Fruit fly (Drosophila melanogaster) whole organism, prepupa: ENCODE measurements around the gene ND-B14.5B.

Experiments
- Blimp-1 ChIP-seq: fragments of 200-800 bp; sonication (Bioruptor generic); optimal IDR thresholded peaks from 3 replicates; lab custom pipeline; 2017; ENCODE audit warnings: missing biosample characterization, missing genetic modification characterization, mild to moderate bottlenecking, moderate library complexity, missing genetic modification reagents
- CG10631 ChIP-seq: fragments of 200-800 bp; sonication (Bioruptor generic); optimal IDR thresholded peaks from 2 replicates; lab custom pipeline; 2016; ENCODE audit warnings: missing biosample characterization, missing genetic modification characterization
- CG10669 ChIP-seq: fragments of 200-800 bp; sonication (Bioruptor generic); optimal IDR thresholded peaks from 3 replicates; lab custom pipeline; 2018; ENCODE audit warnings: missing biosample characterization, mild to moderate bottlenecking, missing genetic modification characterization, moderate library complexity
- CG11294 ChIP-seq: fragments of 200-800 bp; sonication (Bioruptor generic); IDR thresholded peaks from 2 replicates; pipeline ENCODE4 v1.3.6; 2022; ENCODE audit warnings: missing biosample characterization, missing genetic modification characterization
- CG11762 ChIP-seq: fragments of 200-800 bp; sonication (Bioruptor generic); optimal IDR thresholded peaks from 3 replicates; lab custom pipeline; 2016; ENCODE audit warnings: missing biosample characterization, missing genetic modification characterization; ENCODE audit not compliant: insufficient read depth
- CG11902 ChIP-seq: fragments of 200-800 bp; sonication (Bioruptor generic); optimal IDR thresholded peaks from 3 replicates; lab custom pipeline; 2016; ENCODE audit warnings: missing biosample characterization, missing genetic modification characterization
- CG3032 ChIP-seq: fragments of 200-800 bp; optimal IDR thresholded peaks from 2 replicates; lab custom pipeline; 2019; ENCODE audit warnings: missing biosample characterization, mild to moderate bottlenecking, missing genetic modification characterization, moderate library complexity
- CG31627 ChIP-seq: fragments of 200-800 bp; sonication (Bioruptor generic); optimal IDR thresholded peaks from 3 replicates; lab custom pipeline; 2016; ENCODE audit warnings: missing biosample characterization, missing genetic modification characterization
- CG4318 ChIP-seq: fragments of 200-800 bp; sonication (Bioruptor generic); optimal IDR thresholded peaks from 3 replicates; lab custom pipeline; 2017; ENCODE audit warnings: missing biosample characterization, mild to moderate bottlenecking, missing genetic modification characterization
- CG6163 ChIP-seq: fragments of 200-800 bp; sonication (Bioruptor generic); IDR thresholded peaks from 3 replicates; pipeline ENCODE4 v1.3.6; 2022; ENCODE audit warnings: missing biosample characterization, missing genetic modification characterization
- CG6276 ChIP-seq: fragments of 200-800 bp; sonication (Bioruptor generic); optimal IDR thresholded peaks from 2 replicates; lab custom pipeline; 2017; ENCODE audit warnings: missing biosample characterization, mild to moderate bottlenecking, missing genetic modification characterization
- CG6792 ChIP-seq: fragments of 200-800 bp; sonication (Bioruptor generic); optimal IDR thresholded peaks from 3 replicates; lab custom pipeline; 2016; ENCODE audit warnings: missing biosample characterization, missing genetic modification characterization
- CG6854 ChIP-seq: fragments of 200-800 bp; sonication (Bioruptor generic); optimal IDR thresholded peaks from 2 replicates; lab custom pipeline; 2017; ENCODE audit warnings: missing biosample characterization, mild to moderate bottlenecking, missing genetic modification characterization
- CG7368 ChIP-seq: fragments of 200-800 bp; sonication (Bioruptor generic); optimal IDR thresholded peaks from 3 replicates; lab custom pipeline; 2016; ENCODE audit warnings: missing biosample characterization, missing genetic modification characterization
- CG8119 ChIP-seq: fragments of 200-800 bp; sonication (Bioruptor generic); IDR thresholded peaks from 3 replicates; pipeline ENCODE4 v1.3.6; 2022; ENCODE audit warnings: missing biosample characterization, missing genetic modification characterization
- CG8319 ChIP-seq: fragments of 200-800 bp; sonication (Bioruptor generic); optimal IDR thresholded peaks from 3 replicates; lab custom pipeline; 2016; ENCODE audit warnings: missing biosample characterization, missing genetic modification characterization
- CG9139 ChIP-seq: fragments of 200-800 bp; sonication (Bioruptor generic); optimal IDR thresholded peaks from 3 replicates; lab custom pipeline; 2017; ENCODE audit warnings: missing biosample characterization, mild to moderate bottlenecking, missing genetic modification characterization
- Eip75B ChIP-seq: fragments of 200-800 bp; sonication (Bioruptor generic); optimal IDR thresholded peaks from 3 replicates; lab custom pipeline; 2016; ENCODE audit warnings: missing biosample characterization, missing genetic modification characterization
- Eip78C ChIP-seq: fragments of 200-800 bp; sonication (Bioruptor generic); peaks from one replicate; lab custom pipeline; 2016; ENCODE audit warnings: missing biosample characterization, missing genetic modification characterization
- Eip93F ChIP-seq: fragments of 200-800 bp; sonication (Bioruptor generic); optimal IDR thresholded peaks from 2 replicates; lab custom pipeline; 2016; ENCODE audit warnings: missing biosample characterization, mild to moderate bottlenecking, missing genetic modification characterization
- Ets21C ChIP-seq: fragments of 200-800 bp; sonication (Bioruptor generic); optimal IDR thresholded peaks from 3 replicates; lab custom pipeline; 2016; ENCODE audit warnings: missing biosample characterization, missing genetic modification characterization
- Ets96B ChIP-seq: fragments of 200-800 bp; optimal IDR thresholded peaks from 2 replicates; lab custom pipeline; 2019; ENCODE audit warnings: missing biosample characterization, mild to moderate bottlenecking, missing genetic modification characterization, moderate library complexity
- Gug ChIP-seq: fragments of 200-800 bp; sonication (Bioruptor generic); IDR thresholded peaks from 2 replicates; pipeline ENCODE4 v1.3.6; 2022; ENCODE audit warnings: missing biosample characterization, missing genetic modification characterization
- Hr4 ChIP-seq: fragments of 200-800 bp; sonication (Bioruptor generic); optimal IDR thresholded peaks from 3 replicates; lab custom pipeline; 2016; ENCODE audit warnings: missing biosample characterization, missing genetic modification characterization
- Lpt ChIP-seq: fragments of 200-800 bp; sonication (Bioruptor generic); optimal IDR thresholded peaks from 3 replicates; lab custom pipeline; 2016; ENCODE audit warnings: missing biosample characterization, missing genetic modification characterization
- Met ChIP-seq: fragments of 200-800 bp; sonication (Bioruptor generic); optimal IDR thresholded peaks from 3 replicates; lab custom pipeline; 2016; ENCODE audit warnings: missing biosample characterization, missing genetic modification characterization
- OdsH ChIP-seq: fragments of 200-800 bp; sonication (Bioruptor generic); optimal IDR thresholded peaks from 3 replicates; lab custom pipeline; 2016; ENCODE audit warnings: missing biosample characterization, missing genetic modification characterization
- Sox102F ChIP-seq: fragments of 200-800 bp; sonication (Bioruptor generic); optimal IDR thresholded peaks from 2 replicates; lab custom pipeline; 2016; ENCODE audit warnings: missing biosample characterization, mild to moderate bottlenecking, missing genetic modification characterization
- Sox14 ChIP-seq: fragments of 200-800 bp; sonication (Bioruptor generic); optimal IDR thresholded peaks from 3 replicates; lab custom pipeline; 2016; ENCODE audit warnings: missing biosample characterization, missing genetic modification characterization
- Sox15 ChIP-seq: fragments of 200-800 bp; sonication (Bioruptor generic); optimal IDR thresholded peaks from 3 replicates; lab custom pipeline; 2016; ENCODE audit warnings: missing biosample characterization, missing genetic modification characterization
- acj6 ChIP-seq: fragments of 200-800 bp; sonication (Bioruptor generic); optimal IDR thresholded peaks from 3 replicates; lab custom pipeline; 2016; ENCODE audit warnings: missing biosample characterization, missing genetic modification characterization
- cyc ChIP-seq: fragments of 200-800 bp; sonication (Bioruptor generic); optimal IDR thresholded peaks from 3 replicates; lab custom pipeline; 2016; ENCODE audit warnings: missing biosample characterization, missing genetic modification characterization
- esn ChIP-seq: fragments of 200-800 bp; sonication (Bioruptor generic); optimal IDR thresholded peaks from 2 replicates; lab custom pipeline; 2016; ENCODE audit warnings: missing biosample characterization, mild to moderate bottlenecking, missing genetic modification characterization, moderate library complexity
- fkh ChIP-seq: fragments of 200-800 bp; sonication (Bioruptor generic); optimal IDR thresholded peaks from 3 replicates; lab custom pipeline; 2017; ENCODE audit warnings: missing biosample characterization, mild to moderate bottlenecking, missing genetic modification characterization, moderate library complexity
- lz ChIP-seq: fragments of 200-800 bp; sonication (Bioruptor generic); optimal IDR thresholded peaks from 3 replicates; lab custom pipeline; 2016; ENCODE audit warnings: missing biosample characterization, missing genetic modification characterization
- net ChIP-seq: fragments of 200-800 bp; sonication (Bioruptor generic); optimal IDR thresholded peaks from 3 replicates; lab custom pipeline; 2016; ENCODE audit warnings: missing biosample characterization, missing genetic modification characterization
- pdm3 ChIP-seq: fragments of 200-800 bp; sonication (Bioruptor generic); optimal IDR thresholded peaks from 3 replicates; lab custom pipeline; 2016; ENCODE audit warnings: missing biosample characterization, missing genetic modification characterization
- salr ChIP-seq, 2 experiments: fragments of 200-800 bp; sonication (Bioruptor generic); optimal IDR thresholded peaks; 3 replicates each; lab custom pipeline; 2016 to 2018; ENCODE audit warnings: missing biosample characterization in 2 of 2, missing genetic modification characterization in 2 of 2, mild to moderate bottlenecking in 1 of 2
- spab ChIP-seq: fragments of 200-800 bp; sonication (Bioruptor generic); optimal IDR thresholded peaks from 2 replicates; lab custom pipeline; 2017; ENCODE audit warnings: missing biosample characterization, mild to moderate bottlenecking, missing genetic modification characterization, missing genetic modification reagents
- svp ChIP-seq: fragments of 200-800 bp; sonication (Bioruptor generic); peaks from one replicate; lab custom pipeline; 2016; ENCODE audit warnings: missing biosample characterization, missing genetic modification characterization
- topi ChIP-seq: fragments of 200-800 bp; sonication (Bioruptor generic); optimal IDR thresholded peaks from 3 replicates; lab custom pipeline; 2016; ENCODE audit warnings: missing biosample characterization, missing genetic modification characterization

ND-B14.5B gene

DNA sequence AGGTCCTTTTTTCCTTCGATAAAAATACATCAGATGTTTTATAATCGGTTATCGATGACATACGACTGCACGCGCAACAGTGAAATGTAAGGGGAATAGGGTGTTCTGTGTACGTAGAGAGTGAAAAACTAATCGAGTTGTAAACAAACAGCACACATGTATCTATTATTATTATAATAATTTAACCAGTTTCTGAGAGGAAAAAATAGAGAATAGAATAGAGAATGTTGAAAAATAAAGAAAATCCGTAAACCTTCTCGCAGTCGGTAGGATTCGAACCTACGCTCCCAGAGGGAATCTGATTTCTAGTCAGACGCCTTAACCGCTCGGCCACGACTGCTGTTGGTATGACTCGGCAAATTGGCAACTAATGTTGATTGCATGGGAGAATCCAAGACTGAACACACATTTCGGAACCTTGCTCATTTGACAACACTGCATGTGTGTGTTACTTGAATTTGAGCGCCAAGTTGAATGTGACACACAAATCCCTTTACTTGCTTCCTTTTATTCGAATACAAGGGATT, 27.2 kb upstream of the ND-B14.5B start (continued):
- peak; percentile 51 for TF ChIP-seq svp
- no peak for TF ChIP-seq Sox14
- TF ChIP-seq OdsH (GFP tag; lab: Kevin White, UChicago), result no peak
- no peak for TF ChIP-seq CG4318 (GFP tag; lab: Kevin White, UChicago)
- TF ChIP-seq CG6792 (GFP tag; lab: Kevin White, UChicago), result no peak
- TF ChIP-seq Sox102F (GFP tag; lab: Kevin White, UChicago), result peak; percentile 33
- no peak for TF ChIP-seq CG10669 (GFP tag; lab: Kevin White, UChicago)
- TF ChIP-seq CG11294 (GFP tag; lab: Robert Waterston, UW), result no peak
- TF ChIP-seq acj6 (GFP tag; lab: Kevin White, UChicago), result no peak
- peak; percentile 46 for TF ChIP-seq topi (GFP tag; lab: Kevin White, UChicago)
- no peak for TF ChIP-seq net (GFP tag; lab: Kevin White, UChicago)
- TF ChIP-seq CG11762 (GFP tag; lab: Kevin White, UChicago), result peak; percentile 44
- TF ChIP-seq Ets21C (GFP tag; lab: Kevin White, UChicago), result no peak
- no peak for TF ChIP-seq CG6854 (GFP tag; lab: Kevin White, UChicago)
- peak; percentile 10 for TF ChIP-seq cyc (GFP tag; lab: Kevin White, UChicago)
- peak; percentile 25 for TF ChIP-seq Hr4 (GFP tag; lab: Kevin White, UChicago)
- TF ChIP-seq CG8319 (GFP tag; lab: Kevin White, UChicago), result no peak
- TF ChIP-seq Ets96B (tag; lab: Kevin White, UChicago), result no peak
- no peak for TF ChIP-seq Blimp-1 (GFP tag; lab: Kevin White, UChicago)
- TF ChIP-seq spab (GFP tag; lab: Kevin White, UChicago), result no peak
- TF ChIP-seq CG6163 (GFP tag; lab: Robert Waterston, UW), result no peak
- TF ChIP-seq pdm3 (GFP tag; lab: Kevin White, UChicago), result no peak
- peak; percentile 7 for TF ChIP-seq Lpt (GFP tag; lab: Kevin White, UChicago)
- TF ChIP-seq salr (GFP tag; optimal IDR thresholded peaks at IDR 0.05; lab: Kevin White, UChicago), result no peak
- no peak for TF ChIP-seq lz (GFP tag; lab: Kevin White, UChicago)

dm6 chr2L:3170949-3171579, 25.4 kb upstream of the ND-B14.5B start, which contains the start of gene CG44002:
Gene CG44002, minus strand, starts transcription at chr2L:3171092.
- TF ChIP-seq CG11294 (GFP tag; lab: Robert Waterston, UW), result no peak
- no peak for TF ChIP-seq CG6163 (GFP tag; lab: Robert Waterston, UW)
- TF ChIP-seq CG9139 (GFP tag; lab: Kevin White, UChicago), result no peak
- TF ChIP-seq CG8119 (GFP tag; lab: Robert Waterston, UW), result no peak
- TF ChIP-seq CG10631 (GFP tag; lab: Kevin White, UChicago), result no peak
- no peak for TF ChIP-seq Sox102F (GFP tag; lab: Kevin White, UChicago)
- peak; percentile 74 for TF ChIP-seq fkh (GFP tag; lab: Kevin White, UChicago)
- no peak for TF ChIP-seq Gug
- no peak for TF ChIP-seq salr (GFP tag; optimal IDR thresholded peaks at IDR 0.05; lab: Kevin White, UChicago)
- no peak for TF ChIP-seq Blimp-1 (GFP tag; lab: Kevin White, UChicago)
- no peak for TF ChIP-seq CG31627 (GFP tag; lab: Kevin White, UChicago)
- no peak for TF ChIP-seq Sox15 (GFP tag; lab: Kevin White, UChicago)
- no peak for TF ChIP-seq CG3032 (tag; lab: Kevin White, UChicago)
- peak; percentile 2 for TF ChIP-seq esn
- no peak for TF ChIP-seq CG6276 (GFP tag; lab: Kevin White, UChicago)
- peak; percentile 51 for TF ChIP-seq Eip78C
- no peak for TF ChIP-seq CG8319 (GFP tag; lab: Kevin White, UChicago)
- TF ChIP-seq CG11762 (GFP tag; lab: Kevin White, UChicago), result no peak
- no peak for TF ChIP-seq CG7368
- no peak for TF ChIP-seq Eip75B (GFP tag; lab: Kevin White, UChicago)
- TF ChIP-seq net (GFP tag; lab: Kevin White, UChicago), result no peak
- no peak for TF ChIP-seq svp
- no peak for TF ChIP-seq Ets21C (GFP tag; lab: Kevin White, UChicago)
- TF ChIP-seq CG4318 (GFP tag; lab: Kevin White, UChicago), result no peak
- no peak for TF ChIP-seq CG11902 (GFP tag; lab: Kevin White, UChicago)
- peak; percentile 17 for TF ChIP-seq Met
- TF ChIP-seq Eip93F (GFP tag; lab: Kevin White, UChicago), result no peak
